Fruit fly (Drosophila melanogaster) whole organism, embryonic: ENCODE results near the gene Syx16.

Experiments used
- CG10209 ChIP-seq: fragments of 200-800 bp; sonication (Bioruptor generic); optimal IDR thresholded peaks from 3 replicates; lab custom pipeline; 2017; ENCODE audit warnings: missing biosample characterization, mild to moderate bottlenecking, missing genetic modification characterization, missing genetic modification reagents
- CG12236 ChIP-seq: fragments of 200-800 bp; sonication (Bioruptor generic); optimal IDR thresholded peaks from 2 replicates; lab custom pipeline; 2016; ENCODE audit warnings: missing biosample characterization, missing genetic modification characterization
- CG13775 ChIP-seq: fragments of 200-800 bp; sonication (Bioruptor generic); optimal IDR thresholded peaks from 3 replicates; lab custom pipeline; 2017; ENCODE audit warnings: missing biosample characterization, mild to moderate bottlenecking, missing genetic modification characterization
- CG15011 ChIP-seq: fragments of 200-800 bp; sonication (Bioruptor generic); optimal IDR thresholded peaks from 3 replicates; lab custom pipeline; 2018; ENCODE audit warnings: missing biosample characterization, mild to moderate bottlenecking, missing genetic modification characterization
- CG15269 ChIP-seq: fragments of 200-800 bp; sonication (Bioruptor generic); optimal IDR thresholded peaks from 2 replicates; lab custom pipeline; 2018; ENCODE audit warnings: missing biosample characterization, mild to moderate bottlenecking, missing genetic modification characterization, moderate library complexity
- CG1529 ChIP-seq: fragments of 200-800 bp; sonication (Bioruptor generic); optimal IDR thresholded peaks from 3 replicates; lab custom pipeline; 2018; ENCODE audit warnings: missing biosample characterization, missing genetic modification characterization
- CG18476 ChIP-seq: fragments of 200-800 bp; sonication (Bioruptor generic); optimal IDR thresholded peaks from 2 replicates; lab custom pipeline; 2016; ENCODE audit warnings: missing biosample characterization, mild to moderate bottlenecking, missing genetic modification characterization
- CG2129 ChIP-seq: fragments of 200-800 bp; sonication (Bioruptor generic); IDR thresholded peaks from 2 replicates; pipeline ENCODE4 v1.3.6; 2022; ENCODE audit warnings: missing biosample characterization, missing genetic modification characterization; ENCODE audit not compliant: partially characterized antibody
- CG2199 ChIP-seq: fragments of 200-800 bp; sonication (Bioruptor generic); IDR thresholded peaks from 3 replicates; pipeline ENCODE4 v1.3.6; 2022; ENCODE audit warnings: missing biosample characterization, missing genetic modification characterization
- CG34422 ChIP-seq: fragments of 200-800 bp; sonication (Bioruptor generic); IDR thresholded peaks from 3 replicates; pipeline ENCODE4 v1.3.6; 2022; ENCODE audit warnings: missing biosample characterization, missing genetic modification characterization
- CG3995 ChIP-seq: fragments of 200-800 bp; sonication (Bioruptor generic); optimal IDR thresholded peaks from 3 replicates; lab custom pipeline; 2016; ENCODE audit warnings: missing biosample characterization, missing genetic modification characterization
- CG7839 ChIP-seq: fragments of 200-800 bp; sonication (Bioruptor generic); optimal IDR thresholded peaks from 3 replicates; lab custom pipeline; 2018; ENCODE audit warnings: missing biosample characterization, mild to moderate bottlenecking, missing genetic modification characterization, moderate library complexity
- CG9932 ChIP-seq: fragments of 200-800 bp; sonication (Bioruptor generic); IDR thresholded peaks from 2 replicates; pipeline ENCODE4 v1.3.6; 2022; ENCODE audit warnings: missing biosample characterization, missing genetic modification characterization
- CrebB ChIP-seq: fragments of 200-800 bp; sonication (Bioruptor generic); optimal IDR thresholded peaks from 3 replicates; lab custom pipeline; 2018; ENCODE audit warnings: missing biosample characterization, mild to moderate bottlenecking, missing genetic modification characterization
- D19A ChIP-seq: fragments of 200-800 bp; optimal IDR thresholded peaks from 3 replicates; lab custom pipeline; 2019; ENCODE audit warnings: missing biosample characterization, mild to moderate bottlenecking, missing genetic modification characterization, moderate library complexity
- D19B ChIP-seq: fragments of 200-800 bp; sonication (Bioruptor generic); optimal IDR thresholded peaks from 2 replicates; lab custom pipeline; 2017; ENCODE audit warnings: missing biosample characterization, mild to moderate bottlenecking, missing genetic modification characterization
- Fer2 ChIP-seq: fragments of 200-800 bp; sonication (Bioruptor generic); optimal IDR thresholded peaks from 2 replicates; lab custom pipeline; 2018; ENCODE audit warnings: missing biosample characterization, mild to moderate bottlenecking, missing genetic modification characterization, moderate library complexity
- H15 ChIP-seq: fragments of 200-800 bp; sonication (Bioruptor generic); IDR thresholded peaks from 3 replicates; pipeline ENCODE4 v1.3.6; 2022; ENCODE audit warnings: missing biosample characterization, missing genetic modification characterization
- HHEX ChIP-seq: fragments of 200-800 bp; sonication (Bioruptor generic); optimal IDR thresholded peaks from 3 replicates; lab custom pipeline; 2017; ENCODE audit warnings: missing biosample characterization, mild to moderate bottlenecking, missing genetic modification characterization, missing genetic modification reagents
- Mad ChIP-seq: fragments of 200-800 bp; sonication (Bioruptor generic); optimal IDR thresholded peaks from 2 replicates; lab custom pipeline; 2016; ENCODE audit warnings: missing biosample characterization, missing genetic modification characterization
- Max ChIP-seq: fragments of 200-800 bp; sonication (Bioruptor generic); optimal IDR thresholded peaks from 2 replicates; lab custom pipeline; 2016; ENCODE audit warnings: missing biosample characterization, mild to moderate bottlenecking, missing genetic modification characterization
- Mes4 ChIP-seq: fragments of 200-800 bp; sonication (Bioruptor generic); optimal IDR thresholded peaks from 2 replicates; lab custom pipeline; 2016; ENCODE audit warnings: missing biosample characterization, missing genetic modification characterization
- Nf-YA ChIP-seq: fragments of 200-800 bp; sonication (Bioruptor generic); IDR thresholded peaks from 2 replicates; pipeline ENCODE4 v1.3.6; 2022; ENCODE audit warnings: missing biosample characterization, missing genetic modification characterization
- PHDP ChIP-seq: fragments of 200-800 bp; sonication (Bioruptor generic); optimal IDR thresholded peaks from 3 replicates; lab custom pipeline; 2018; ENCODE audit warnings: missing biosample characterization, mild to moderate bottlenecking, missing genetic modification characterization, moderate library complexity
- btn ChIP-seq: fragments of 200-800 bp; sonication (Bioruptor generic); optimal IDR thresholded peaks from 2 replicates; lab custom pipeline; 2016; ENCODE audit warnings: missing biosample characterization, missing genetic modification characterization
- cad ChIP-seq: fragments of >200 bp; optimal IDR thresholded peaks from 2 replicates; lab custom pipeline; 2017; ENCODE audit warnings: missing biosample characterization, missing genetic modification characterization
- crc ChIP-seq: fragments of 200-800 bp; sonication (Bioruptor generic); optimal IDR thresholded peaks from 2 replicates; lab custom pipeline; 2016; ENCODE audit warnings: missing biosample characterization, missing genetic modification characterization
- danr ChIP-seq: fragments of 200-800 bp; sonication (Bioruptor generic); IDR thresholded peaks from 2 replicates; pipeline ENCODE4 v1.3.6; 2022; ENCODE audit warnings: missing biosample characterization, missing genetic modification characterization
- dm ChIP-seq: fragments of 200-800 bp; sonication (Bioruptor generic); optimal IDR thresholded peaks from 3 replicates; lab custom pipeline; 2016; ENCODE audit warnings: missing biosample characterization, missing genetic modification characterization
- dysf ChIP-seq: fragments of 200-800 bp; sonication (Bioruptor generic); IDR thresholded peaks from 3 replicates; pipeline ENCODE4 v1.3.6; 2022; ENCODE audit warnings: missing biosample characterization, missing genetic modification characterization
- fru ChIP-seq: fragments of >200 bp; optimal IDR thresholded peaks from 2 replicates; lab custom pipeline; 2017
- gsb-n ChIP-seq: fragments of 200-800 bp; sonication (Bioruptor generic); optimal IDR thresholded peaks from 3 replicates; lab custom pipeline; 2018; ENCODE audit warnings: missing biosample characterization, mild to moderate bottlenecking, missing genetic modification characterization
- jing ChIP-seq: fragments of 200-800 bp; sonication (Bioruptor generic); optimal IDR thresholded peaks from 2 replicates; lab custom pipeline; 2018; ENCODE audit warnings: missing biosample characterization, mild to moderate bottlenecking, missing genetic modification characterization
- ken ChIP-seq: fragments of 200-800 bp; sonication (Bioruptor generic); IDR thresholded peaks from 3 replicates; pipeline ENCODE4 v1.3.6; 2022; ENCODE audit warnings: missing biosample characterization, missing genetic modification characterization
- lmd ChIP-seq: fragments of 200-800 bp; sonication (Bioruptor generic); IDR thresholded peaks from 2 replicates; pipeline ENCODE4 v1.3.6; 2022; ENCODE audit warnings: missing biosample characterization, missing genetic modification characterization
- mld ChIP-seq: fragments of 200-800 bp; sonication (Bioruptor generic); IDR thresholded peaks from 3 replicates; pipeline ENCODE4 v1.3.6; 2022; ENCODE audit warnings: missing biosample characterization, missing genetic modification characterization; ENCODE audit not compliant: partially characterized antibody
- pzg ChIP-seq: fragments of 200-800 bp; sonication (Bioruptor generic); optimal IDR thresholded peaks from 3 replicates; lab custom pipeline; 2018; ENCODE audit warnings: missing biosample characterization, mild to moderate bottlenecking, missing genetic modification characterization, moderate library complexity
- ro ChIP-seq: fragments of 200-800 bp; sonication (Bioruptor generic); IDR thresholded peaks from 2 replicates; pipeline ENCODE4 v1.3.6; 2022; ENCODE audit warnings: missing biosample characterization, missing genetic modification characterization
- row ChIP-seq: fragments of 200-800 bp; sonication (Bioruptor generic); IDR thresholded peaks from 3 replicates; pipeline ENCODE4 v1.3.6; 2022; ENCODE audit warnings: missing biosample characterization, missing genetic modification characterization
- salm ChIP-seq: fragments of 200-800 bp; sonication (Bioruptor generic); optimal IDR thresholded peaks from 2 replicates; lab custom pipeline; 2018; ENCODE audit warnings: missing biosample characterization, mild to moderate bottlenecking, missing genetic modification characterization
- shn ChIP-seq: fragments of 200-800 bp; sonication (Bioruptor generic); optimal IDR thresholded peaks from 3 replicates; lab custom pipeline; 2016; ENCODE audit warnings: missing biosample characterization, missing genetic modification characterization
- sim ChIP-seq: fragments of 200-800 bp; sonication (Bioruptor generic); IDR thresholded peaks from 2 replicates; pipeline ENCODE4 v1.3.6; 2022; ENCODE audit warnings: missing biosample characterization, missing genetic modification characterization
- stwl ChIP-seq: fragments of 200-800 bp; sonication (Bioruptor generic); optimal IDR thresholded peaks from 3 replicates; lab custom pipeline; 2018; ENCODE audit warnings: missing biosample characterization, mild to moderate bottlenecking, missing genetic modification characterization, moderate library complexity
- tna ChIP-seq: fragments of 200-800 bp; sonication (Bioruptor generic); IDR thresholded peaks from 2 replicates; pipeline ENCODE4 v1.3.6; 2022; ENCODE audit warnings: missing biosample characterization, missing genetic modification characterization; ENCODE audit not compliant: partially characterized antibody

Syx16 gene

dm6 chrX:20423747-20424165 is 30.2 kb upstream of the Syx16 start, which contains the start of the genes Pp4-19C and cactin (continued):
- TF ChIP-seq CG3995 (GFP tag; lab: Kevin White, UChicago) (peak; percentile 60), CG2129 (GFP tag; lab: Robert Waterston, UW) (peak; percentile 71), shn (GFP tag; lab: Kevin White, UChicago) (peak; percentile 1), CG1529 (GFP tag; lab: Kevin White, UChicago) (no peak), Max (GFP tag; lab: Kevin White, UChicago) (no peak), tna (peak; percentile 61; the same call in 1 of the 2 replicates), fru (no peak), Nf-YA (no peak), danr (GFP tag; lab: Robert Waterston, UW) (no peak), CG13775 (GFP tag; lab: Kevin White, UChicago) (peak; percentile 7), CG10209 (GFP tag; lab: Kevin White, UChicago) (no peak), CG7839 (tag; lab: Kevin White, UChicago) (no peak), mld (GFP tag; lab: Robert Waterston, UW) (peak; percentile 71; the same call in 1 of the 3 replicates), Mes4 (no peak), dysf (no peak), sim (no peak), crc (GFP tag; lab: Kevin White, UChicago) (no peak), btn (GFP tag; lab: Kevin White, UChicago) (no peak), PHDP (no peak), dm (no peak), Mad (GFP tag; lab: Kevin White, UChicago) (peak; percentile 44), CG15269 (no peak), HHEX (GFP tag; lab: Kevin White, UChicago) (no peak), H15 (GFP tag; lab: Robert Waterston, UW) (no peak), CG15011 (GFP tag; lab: Kevin White, UChicago) (no peak), CG2199 (GFP tag; lab: Robert Waterston, UW) (no peak), CG9932 (peak; percentile 56; the same call in 1 of the 2 replicates), row (GFP tag; lab: Robert Waterston, UW) (peak; percentile 72), pzg (GFP tag; lab: Kevin White, UChicago) (peak; percentile 54), ro (GFP tag; lab: Robert Waterston, UW) (no peak), ken (GFP tag; lab: Robert Waterston, UW) (no peak), gsb-n (tag; lab: Kevin White, UChicago) (no peak), CG34422 (GFP tag; lab: Robert Waterston, UW) (no peak), lmd (GFP tag; lab: Robert Waterston, UW) (peak; percentile 19; the same call in 1 of the 2 replicates), stwl (peak; percentile 59), CG12236 (GFP tag; lab: Kevin White, UChicago) (no peak), CrebB (tag; lab: Kevin White, UChicago) (no peak), cad (no peak), CG18476 (no peak)

dm6 chrX:20423158-20423557 is 29.6 kb upstream of the Syx16 start:
- TF ChIP-seq salm (tag; lab: Kevin White, UChicago), result no peak
- TF ChIP-seq D19B (GFP tag; lab: Kevin White, UChicago), result peak; percentile 72
- peak; percentile 55 for TF ChIP-seq D19A (tag; lab: Kevin White, UChicago)
- no peak for TF ChIP-seq Fer2
- no peak for TF ChIP-seq jing (GFP tag; lab: Kevin White, UChicago)
- TF ChIP-seq, all 482 proteins: peak for 2
